Fruit fly (Drosophila melanogaster): Measurements from ENCODE around the gene CG32461.

- TF ChIP-seq CG8478 (optimal IDR thresholded peaks at IDR 0.05) (no peak), CTCF (optimal IDR thresholded peaks at IDR 0.05) (no peak)
These were observed 32.2 kb upstream of the CG32461 start, which contains the start of gene CG32457 for dm6 chr3L:22987342-22987741.
